Worm (Caenorhabditis elegans) whole organism, young adult: ENCODE data around the gene R02F11.3.

Source experiments
- B0019.2 ChIP-seq: fragments of 200-800 bp; sonication (Bioruptor generic); conservative IDR thresholded peaks from 2 replicates; pipeline ENCODE4 v1.3.6; 2022; ENCODE audit warnings: missing genetic modification reagents, missing genetic modification characterization, missing compliant biosample characterization
- B0336.3 ChIP-seq: fragments of 200-800 bp; sonication (Bioruptor generic); IDR thresholded peaks from 2 replicates; pipeline ENCODE4 v1.3.6; 2022; ENCODE audit warnings: missing genetic modification characterization, missing compliant biosample characterization
- F33H1.4 ChIP-seq: fragments of 200-800 bp; sonication (Bioruptor generic); IDR thresholded peaks from 2 replicates; pipeline ENCODE4 v1.3.6; 2022; ENCODE audit warnings: missing genetic modification reagents, missing genetic modification characterization, missing compliant biosample characterization
- F37B4.10 ChIP-seq: fragments of 200-800 bp; sonication (Bioruptor generic); IDR thresholded peaks from 2 replicates; pipeline ENCODE4 v1.3.6; 2022; ENCODE audit warnings: missing genetic modification characterization, missing compliant biosample characterization
- F49E8.2 ChIP-seq: sonication (generic microtip); optimal IDR thresholded peaks from 3 replicates; lab custom pipeline; 2017; ENCODE audit warnings: missing genetic modification characterization, mild to moderate bottlenecking, missing compliant biosample characterization, antibody characterized with exemption, moderate library complexity; ENCODE audit not compliant: insufficient read depth
- F57A8.1 ChIP-seq: fragments of 200-800 bp; sonication (Bioruptor generic); optimal IDR thresholded peaks from 2 replicates; lab custom pipeline; 2018; ENCODE audit warnings: mild to moderate bottlenecking, missing genetic modification characterization, moderate library complexity, missing compliant biosample characterization
- K12H6.12 ChIP-seq: fragments of 200-800 bp; sonication (Bioruptor generic); optimal IDR thresholded peaks from 2 replicates; lab custom pipeline; 2018; ENCODE audit warnings: mild to moderate bottlenecking, missing genetic modification characterization, missing compliant biosample characterization
- T07F8.4 ChIP-seq: sonication (generic microtip); optimal IDR thresholded peaks from 2 replicates; lab custom pipeline; 2016; ENCODE audit warnings: mild to moderate bottlenecking, missing genetic modification characterization, moderate library complexity, missing compliant biosample characterization
- Y67H2A.10 ChIP-seq: fragments of 200-800 bp; sonication (Bioruptor generic); conservative IDR thresholded peaks from 2 replicates; pipeline ENCODE4 v1.3.6; 2022; ENCODE audit warnings: missing genetic modification reagents, missing genetic modification characterization, missing compliant biosample characterization
- Y79H2A.3 ChIP-seq: fragments of 200-800 bp; sonication (Bioruptor generic); conservative IDR thresholded peaks from 2 replicates; pipeline ENCODE4 v1.3.6; 2022; ENCODE audit warnings: missing genetic modification reagents, missing genetic modification characterization, missing compliant biosample characterization
- Y95B8A.8 ChIP-seq: fragments of 200-800 bp; sonication (Bioruptor generic); IDR thresholded peaks from 2 replicates; pipeline ENCODE4 v1.3.6; 2022; ENCODE audit warnings: missing genetic modification reagents, missing genetic modification characterization, missing compliant biosample characterization
- atf-7 ChIP-seq: sonication (generic microtip); optimal IDR thresholded peaks from 2 replicates; lab custom pipeline; 2017; ENCODE audit warnings: mild to moderate bottlenecking, missing genetic modification characterization, missing compliant biosample characterization
- attf-5 ChIP-seq: fragments of 200-800 bp; sonication (Bioruptor generic); optimal IDR thresholded peaks from 2 replicates; lab custom pipeline; 2018; ENCODE audit warnings: mild to moderate bottlenecking, missing genetic modification characterization, missing compliant biosample characterization
- bed-1 ChIP-seq: fragments of 200-800 bp; sonication (Bioruptor generic); IDR thresholded peaks from 2 replicates; pipeline ENCODE4 v1.3.6; 2022; ENCODE audit warnings: missing genetic modification reagents, missing genetic modification characterization, missing compliant biosample characterization
- ceh-27 ChIP-seq: fragments of 200-800 bp; sonication (Bioruptor generic); optimal IDR thresholded peaks from 2 replicates; lab custom pipeline; 2018; ENCODE audit warnings: mild to moderate bottlenecking, missing genetic modification characterization, moderate library complexity, missing compliant biosample characterization
- ceh-40 ChIP-seq: fragments of 200-800 bp; sonication (Bioruptor generic); IDR thresholded peaks from 2 replicates; pipeline ENCODE4 v1.3.6; 2022; ENCODE audit warnings: missing genetic modification characterization, missing compliant biosample characterization
- die-1 ChIP-seq: sonication (generic microtip); optimal IDR thresholded peaks from 2 replicates; lab custom pipeline; 2016; ENCODE audit warnings: missing genotype, mild to moderate bottlenecking, missing genetic modification characterization, missing compliant biosample characterization
- dox-1 ChIP-seq: fragments of 200-800 bp; sonication (Bioruptor generic); IDR thresholded peaks from 2 replicates; pipeline ENCODE4 v1.3.6; 2022; ENCODE audit warnings: missing genetic modification reagents, missing genetic modification characterization, missing compliant biosample characterization
- egl-44 ChIP-seq: fragments of 200-800 bp; sonication (Bioruptor generic); IDR thresholded peaks from 2 replicates; pipeline ENCODE4 v1.3.6; 2022; ENCODE audit warnings: missing genetic modification reagents, missing genetic modification characterization, missing compliant biosample characterization
- ets-4 ChIP-seq: fragments of 200-800 bp; sonication (Bioruptor generic); optimal IDR thresholded peaks from 2 replicates; lab custom pipeline; 2018; ENCODE audit warnings: mild to moderate bottlenecking, missing genetic modification characterization, missing compliant biosample characterization
- hmg-20 ChIP-seq: fragments of 200-800 bp; sonication (Bioruptor generic); IDR thresholded peaks from 2 replicates; pipeline ENCODE4 v1.3.6; 2022; ENCODE audit warnings: missing genetic modification reagents, missing genetic modification characterization, missing compliant biosample characterization
- lin-35 ChIP-seq, 3 experiments: fragments of 150-350 bp in 2 of 3; sonication (generic microtip) in 1 of 3; optimal IDR thresholded peaks; 2 replicates each; lab custom pipeline; 2014 to 2018; ENCODE audit warnings: missing biosample characterization in 3 of 3, missing genetic modification characterization in 3 of 3, missing genetic modification reagents in 3 of 3
- nhr-27 ChIP-seq: fragments of 200-800 bp; sonication (Bioruptor generic); optimal IDR thresholded peaks from 2 replicates; lab custom pipeline; 2018; ENCODE audit warnings: mild to moderate bottlenecking, missing genetic modification characterization, moderate library complexity, missing compliant biosample characterization
- repo-1 ChIP-seq: sonication (generic microtip); optimal IDR thresholded peaks from 2 replicates; lab custom pipeline; 2017; ENCODE audit warnings: mild to moderate bottlenecking, missing genetic modification characterization, missing compliant biosample characterization
- sdz-38 ChIP-seq: sonication (generic microtip); optimal IDR thresholded peaks from 2 replicates; lab custom pipeline; 2016; ENCODE audit warnings: missing genotype, missing genetic modification characterization, missing compliant biosample characterization
- sea-2 ChIP-seq: fragments of 200-800 bp; sonication (Bioruptor generic); IDR thresholded peaks from 2 replicates; pipeline ENCODE4 v1.3.6; 2022; ENCODE audit warnings: missing genetic modification characterization, missing compliant biosample characterization
- snpc-4 ChIP-seq, 5 experiments: fragments of 150-350 bp in 1 of 5; sonication (generic microtip) in 4 of 5; optimal IDR thresholded peaks; 2 replicates each; lab custom pipeline; 2014 to 2018; ENCODE audit warnings: missing genetic modification characterization in 5 of 5, missing biosample characterization in 3 of 5, antibody characterized with exemption in 2 of 5, mild to moderate bottlenecking in 2 of 5, missing compliant biosample characterization in 2 of 5, missing genotype in 2 of 5, moderate library complexity in 2 of 5, missing genetic modification reagents in 1 of 5
- tlf-1 ChIP-seq: fragments of 200-800 bp; sonication (Bioruptor generic); optimal IDR thresholded peaks from 2 replicates; lab custom pipeline; 2018; ENCODE audit warnings: mild to moderate bottlenecking, missing genetic modification characterization, missing compliant biosample characterization
- unc-62 ChIP-seq: fragments of 150-350 bp; optimal IDR thresholded peaks from 2 replicates; lab custom pipeline; 2014; ENCODE audit warnings: missing biosample characterization, missing genetic modification reagents, missing genetic modification characterization
- zfh-2 ChIP-seq: fragments of 200-800 bp; sonication (Bioruptor generic); conservative IDR thresholded peaks from 2 replicates; pipeline ENCODE4 v1.3.6; 2022; ENCODE audit warnings: missing genetic modification reagents, missing genetic modification characterization, missing compliant biosample characterization
- zim-3 ChIP-seq: sonication (generic microtip); optimal IDR thresholded peaks from 2 replicates; lab custom pipeline; 2017; ENCODE audit warnings: mild to moderate bottlenecking, missing genetic modification characterization, moderate library complexity, missing compliant biosample characterization
- ztf-18 ChIP-seq: sonication (generic microtip); optimal IDR thresholded peaks from 2 replicates; lab custom pipeline; 2016; ENCODE audit warnings: missing genotype, mild to moderate bottlenecking, missing genetic modification characterization, missing compliant biosample characterization
- ztf-22 ChIP-seq: fragments of 200-800 bp; sonication (Bioruptor generic); optimal IDR thresholded peaks from 2 replicates; lab custom pipeline; 2018; ENCODE audit warnings: mild to moderate bottlenecking, missing genetic modification characterization, moderate library complexity, missing compliant biosample characterization
- ztf-25 ChIP-seq: fragments of 200-800 bp; sonication (Bioruptor generic); IDR thresholded peaks from 2 replicates; pipeline ENCODE4 v1.3.6; 2022; ENCODE audit warnings: missing genetic modification reagents, missing genetic modification characterization, missing compliant biosample characterization

R02F11.3 gene

DNA sequence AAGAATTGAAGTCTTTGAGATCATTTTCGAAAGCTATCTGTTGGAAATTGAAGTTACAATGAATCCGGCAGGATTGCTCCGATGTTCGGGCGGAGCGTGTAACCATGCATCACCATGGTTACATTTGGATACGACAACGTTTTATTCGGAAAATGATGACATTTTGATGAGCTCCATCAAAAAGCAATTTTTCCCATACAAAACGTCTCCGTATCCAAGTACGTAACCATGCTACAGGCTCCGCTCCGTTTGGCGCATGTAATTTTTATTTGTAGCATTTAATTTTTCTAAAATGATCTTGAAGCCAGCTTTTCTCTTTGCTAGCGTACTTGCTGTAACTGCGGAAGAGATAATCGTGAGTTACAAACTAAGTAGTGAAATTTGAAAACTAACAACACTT, 36.8 kb upstream of the R02F11.3 start, which contains the start of the genes cwp-2 and cwp-3:
Gene cwp-2 (minus strand): TSS at position 101 of the 400 bp plus-strand sequence.
Gene cwp-3 (plus strand): TSS at position 293 of the 400 bp plus-strand sequence.
- no peak for TF ChIP-seq sdz-38 (tag; lab: Kevin White, UChicago)
- no peak for TF ChIP-seq ztf-22
- TF ChIP-seq F49E8.2: no peak
- TF ChIP-seq unc-62 (GFP tag; lab: Kevin White, UChicago): no peak
- TF ChIP-seq F37B4.10 (GFP tag; lab: Robert Waterston, UW): no peak
- TF ChIP-seq sea-2: no peak
- no peak for TF ChIP-seq T07F8.4 (tag; lab: Kevin White, UChicago)
- TF ChIP-seq ceh-40 (GFP tag; lab: Robert Waterston, UW): no peak
- TF ChIP-seq hmg-20 (GFP tag; lab: Robert Waterston, UW): no peak
- TF ChIP-seq repo-1 (tag; lab: Kevin White, UChicago): no peak
- TF ChIP-seq Y95B8A.8 (GFP tag; lab: Robert Waterston, UW): no peak
- no peak for TF ChIP-seq bed-1
- TF ChIP-seq B0336.3: no peak
- TF ChIP-seq die-1 (tag; lab: Kevin White, UChicago): no peak

DNA sequence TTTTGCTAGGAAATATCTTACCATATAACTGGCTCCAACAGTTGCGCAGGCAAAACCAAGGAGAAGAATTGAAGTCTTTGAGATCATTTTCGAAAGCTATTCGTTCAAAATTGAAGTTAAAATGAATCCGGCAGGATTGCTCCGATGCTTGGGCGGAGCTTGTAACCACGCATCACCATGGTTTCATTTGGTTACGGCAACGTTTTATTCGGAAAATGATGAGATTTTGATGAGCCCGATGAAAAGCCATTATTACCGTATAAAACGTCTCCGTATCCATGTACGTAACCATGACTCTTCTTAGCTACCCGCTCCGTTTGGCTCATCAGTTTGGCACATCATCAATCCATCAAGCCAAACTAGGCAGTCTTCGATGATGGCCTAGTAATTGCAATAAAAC, 35.4 kb upstream of the R02F11.3 start, which contains the start of gene cwp-1:
Gene cwp-1 (minus strand): TSS at position 101 of the 400 bp plus-strand sequence.
- TF ChIP-seq zim-3: no peak
- TF ChIP-seq attf-5 (GFP tag; lab: Kevin White, UChicago): no peak
- no peak for TF ChIP-seq snpc-4 (GFP tag; optimal IDR thresholded peaks at IDR 0.05; lab: Kevin White, UChicago)
- TF ChIP-seq snpc-4 (tag; optimal IDR thresholded peaks at IDR 0.05; lab: Kevin White, UChicago): no peak
- no peak for TF ChIP-seq lin-35 (GFP tag; optimal IDR thresholded peaks at IDR 0.05; lab: Kevin White, UChicago)
- no peak for TF ChIP-seq F33H1.4 (GFP tag; lab: Robert Waterston, UW)
- TF ChIP-seq Y79H2A.3: no peak
- no peak for TF ChIP-seq ztf-25 (GFP tag; lab: Robert Waterston, UW)
- no peak for TF ChIP-seq nhr-27 (tag; lab: Kevin White, UChicago)
- no peak for TF ChIP-seq Y67H2A.10
- TF ChIP-seq tlf-1 (GFP tag; lab: Kevin White, UChicago): no peak
- no peak for TF ChIP-seq egl-44 (GFP tag; lab: Robert Waterston, UW)
- TF ChIP-seq K12H6.12 (tag; lab: Kevin White, UChicago): no peak
- TF ChIP-seq B0019.2 (GFP tag; lab: Robert Waterston, UW): no peak

DNA sequence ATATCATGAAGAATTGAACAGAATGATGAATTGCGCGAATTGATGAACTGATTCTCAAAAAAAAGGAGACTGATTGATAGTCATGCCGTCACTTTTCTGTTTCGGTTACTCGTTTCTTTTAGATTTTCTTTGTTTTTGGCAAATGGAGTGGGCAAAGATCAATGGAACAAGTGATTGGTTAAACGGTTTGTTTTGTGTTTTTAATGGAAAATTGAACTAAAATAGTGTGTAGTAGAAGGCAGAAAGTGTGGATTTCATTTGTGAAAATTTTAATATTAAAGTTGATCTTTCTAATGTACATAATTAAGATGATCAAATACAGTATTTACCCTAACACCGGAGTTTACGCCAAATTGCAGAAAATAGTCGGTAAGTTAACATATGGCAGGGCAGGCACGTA, 34.2 kb upstream of the R02F11.3 start, which contains the start of gene nas-9:
Gene nas-9 (minus strand): TSS at position 101 of the 400 bp plus-strand sequence.
- TF ChIP-seq dox-1 (GFP tag; lab: Robert Waterston, UW) (no peak), ets-4 (GFP tag; lab: Kevin White, UChicago) (no peak), ceh-27 (GFP tag; lab: Kevin White, UChicago) (no peak), ztf-18 (tag; lab: Kevin White, UChicago) (no peak), ztf-25 (GFP tag; lab: Robert Waterston, UW) (no peak), atf-7 (no peak)

DNA sequence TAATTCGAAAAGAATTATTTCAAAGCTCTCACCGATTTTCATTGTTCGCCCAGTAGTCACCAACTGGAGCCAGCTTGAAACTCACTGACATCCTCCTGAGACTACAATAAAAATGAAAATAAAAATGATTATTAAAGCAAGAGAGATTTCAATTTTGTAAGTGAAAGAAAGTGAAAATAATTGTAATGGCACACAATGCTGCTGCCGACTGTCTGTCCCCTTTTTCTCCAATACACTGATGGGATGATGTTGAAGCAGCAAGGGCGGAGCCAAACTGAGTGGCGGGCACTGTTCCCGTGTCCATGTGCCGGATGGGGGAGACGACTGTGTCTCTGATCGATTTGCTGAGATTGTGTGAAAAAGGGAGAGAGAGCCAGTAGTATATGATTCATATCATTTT, 28.5 kb upstream of the R02F11.3 start, which contains the start of gene C37H5.14:
Gene C37H5.14 (minus strand): TSS at position 101 of the 400 bp plus-strand sequence.
- TF ChIP-seq ztf-25 (GFP tag; lab: Robert Waterston, UW) (no peak), zfh-2 (GFP tag; lab: Robert Waterston, UW) (peak; percentile 54; the same call in 1 of the 2 replicates), ceh-27 (GFP tag; lab: Kevin White, UChicago) (no peak), F57A8.1 (GFP tag; lab: Kevin White, UChicago) (no peak)
